Fruit fly (Drosophila melanogaster) whole organism, embryonic: ENCODE results near the gene CG6345.

ENCODE experiments used
- CG10431 ChIP-seq: fragments of 200-800 bp; sonication (Bioruptor generic); optimal IDR thresholded peaks from 3 replicates; lab custom pipeline; 2018; ENCODE audit warnings: missing biosample characterization, mild to moderate bottlenecking, missing genetic modification characterization
- CG11560 ChIP-seq: fragments of 200-800 bp; sonication (Bioruptor generic); IDR thresholded peaks from 3 replicates; pipeline ENCODE4 v1.3.6; 2022; ENCODE audit warnings: missing biosample characterization, missing genetic modification characterization
- CG13624 ChIP-seq: fragments of 200-800 bp; sonication (Bioruptor generic); optimal IDR thresholded peaks from 2 replicates; lab custom pipeline; 2016; ENCODE audit warnings: missing biosample characterization, missing genetic modification characterization
- CG18011 ChIP-seq: fragments of 200-800 bp; sonication (Bioruptor generic); optimal IDR thresholded peaks from 2 replicates; lab custom pipeline; 2017; ENCODE audit warnings: missing biosample characterization, missing genetic modification characterization, mild to moderate bottlenecking, moderate library complexity, missing genotype
- CG3065 ChIP-seq: fragments of 200-800 bp; sonication (Bioruptor generic); optimal IDR thresholded peaks from 2 replicates; lab custom pipeline; 2016; ENCODE audit warnings: missing biosample characterization, missing genetic modification characterization
- CG33557 ChIP-seq: fragments of 200-800 bp; sonication (Bioruptor generic); optimal IDR thresholded peaks from 2 replicates; lab custom pipeline; 2019; ENCODE audit warnings: missing biosample characterization, mild to moderate bottlenecking, missing genetic modification characterization, moderate library complexity
- CG34376 ChIP-seq: fragments of 200-800 bp; sonication (Bioruptor generic); optimal IDR thresholded peaks from 2 replicates; lab custom pipeline; 2018; ENCODE audit warnings: missing biosample characterization, mild to moderate bottlenecking, missing genetic modification characterization
- CG4404 ChIP-seq: fragments of 200-800 bp; sonication (Bioruptor generic); IDR thresholded peaks from 2 replicates; pipeline ENCODE4 v1.3.6; 2022; ENCODE audit warnings: missing biosample characterization, missing genetic modification characterization
- CG4854 ChIP-seq: fragments of 200-800 bp; sonication (Bioruptor generic); optimal IDR thresholded peaks from 2 replicates; lab custom pipeline; 2016; ENCODE audit warnings: missing biosample characterization, missing genetic modification characterization, inconsistent platforms
- CG5180 ChIP-seq: fragments of 200-800 bp; sonication (Bioruptor generic); optimal IDR thresholded peaks from 3 replicates; lab custom pipeline; 2017; ENCODE audit warnings: missing biosample characterization, missing genetic modification characterization, mild to moderate bottlenecking, moderate library complexity, missing genetic modification reagents
- CG7357 ChIP-seq: fragments of 200-800 bp; sonication (Bioruptor generic); IDR thresholded peaks from 3 replicates; pipeline ENCODE4 v1.3.6; 2022; ENCODE audit warnings: missing biosample characterization, missing genetic modification characterization
- CG8290 ChIP-seq, 3 experiments: fragments of 200-800 bp; sonication (Bioruptor generic); optimal IDR thresholded peaks; 2 replicates each; lab custom pipeline; 2016 to 2019; ENCODE audit warnings: missing biosample characterization in 3 of 3, missing genetic modification characterization in 3 of 3, mild to moderate bottlenecking in 2 of 3, moderate library complexity in 1 of 3
- CG8359 ChIP-seq: fragments of 200-800 bp; sonication (Bioruptor generic); optimal IDR thresholded peaks from 2 replicates; lab custom pipeline; 2017; ENCODE audit warnings: missing biosample characterization, mild to moderate bottlenecking, missing genetic modification characterization, borderline replicate concordance
- CG9609 ChIP-seq: fragments of 200-800 bp; sonication (Bioruptor generic); optimal IDR thresholded peaks from 3 replicates; lab custom pipeline; 2016; ENCODE audit warnings: missing biosample characterization, missing genetic modification characterization
- CkIIα-i1 ChIP-seq: fragments of 200-800 bp; sonication (Bioruptor generic); IDR thresholded peaks from 2 replicates; pipeline ENCODE4 v1.3.6; 2022; ENCODE audit warnings: missing biosample characterization, missing genetic modification characterization
- D ChIP-seq, 2 experiments: fragments of 200-800 bp in 1 of 2; fragments of >200 bp in 1 of 2; sonication (Bioruptor generic) in 1 of 2; optimal IDR thresholded peaks; 2 replicates in 1 of 2; 3 replicates in 1 of 2; lab custom pipeline; 2017; ENCODE audit warnings: mild to moderate bottlenecking in 1 of 2, missing biosample characterization in 1 of 2, missing genetic modification characterization in 1 of 2, missing genetic modification reagents in 1 of 2
- Dek ChIP-seq: fragments of 200-800 bp; sonication (Bioruptor generic); optimal IDR thresholded peaks from 3 replicates; lab custom pipeline; 2019; ENCODE audit warnings: missing biosample characterization, mild to moderate bottlenecking, missing genetic modification characterization, moderate library complexity
- Dp ChIP-seq: fragments of 200-800 bp; sonication (Bioruptor generic); optimal IDR thresholded peaks from 2 replicates; lab custom pipeline; 2018; ENCODE audit warnings: missing biosample characterization, mild to moderate bottlenecking, missing genetic modification characterization, moderate library complexity
- Dref ChIP-seq: fragments of 200-800 bp; sonication (Bioruptor generic); IDR thresholded peaks from 2 replicates; pipeline ENCODE4 v1.3.6; 2022; ENCODE audit warnings: missing biosample characterization, missing genetic modification characterization
- Fer1 ChIP-seq: fragments of 200-800 bp; sonication (Bioruptor generic); optimal IDR thresholded peaks from 2 replicates; lab custom pipeline; 2017; ENCODE audit warnings: missing biosample characterization, mild to moderate bottlenecking, missing genetic modification characterization
- Fer3 ChIP-seq: fragments of 200-800 bp; sonication (Bioruptor generic); optimal IDR thresholded peaks from 2 replicates; lab custom pipeline; 2018; ENCODE audit warnings: missing biosample characterization, mild to moderate bottlenecking, missing genetic modification characterization, moderate library complexity
- HLH3B ChIP-seq: fragments of 200-800 bp; sonication (Bioruptor generic); IDR thresholded peaks from 2 replicates; pipeline ENCODE4 v1.3.6; 2022; ENCODE audit warnings: missing biosample characterization, missing genetic modification characterization
- Hr39 ChIP-seq: fragments of >200 bp; optimal IDR thresholded peaks from 2 replicates; lab custom pipeline; 2017
- Lpt ChIP-seq: fragments of >200 bp; optimal IDR thresholded peaks from 2 replicates; lab custom pipeline; 2018; ENCODE audit warnings: missing biosample characterization, missing genetic modification characterization
- Mrtf ChIP-seq: fragments of 200-800 bp; sonication (Bioruptor generic); IDR thresholded peaks from 3 replicates; pipeline ENCODE4 v1.3.6; 2022; ENCODE audit warnings: missing biosample characterization, missing genetic modification characterization
- Nf-YA ChIP-seq: fragments of 200-800 bp; sonication (Bioruptor generic); IDR thresholded peaks from 2 replicates; pipeline ENCODE4 v1.3.6; 2022; ENCODE audit warnings: missing biosample characterization, missing genetic modification characterization
- Nf-YB ChIP-seq: fragments of 200-800 bp; sonication (Bioruptor generic); optimal IDR thresholded peaks from 3 replicates; lab custom pipeline; 2019; ENCODE audit warnings: missing biosample characterization, mild to moderate bottlenecking, missing genetic modification characterization, moderate library complexity
- Poxn ChIP-seq: fragments of 200-800 bp; sonication (Bioruptor generic); IDR thresholded peaks from 2 replicates; pipeline ENCODE4 v1.3.6; 2022; ENCODE audit warnings: missing biosample characterization, missing genetic modification characterization
- Scr ChIP-seq: fragments of 200-800 bp; sonication (Bioruptor generic); IDR thresholded peaks from 2 replicates; pipeline ENCODE4 v1.3.6; 2022; ENCODE audit warnings: missing biosample characterization, missing genetic modification characterization; ENCODE audit not compliant: partially characterized antibody
- Tbp ChIP-seq: fragments of >200 bp; optimal IDR thresholded peaks from 2 replicates; lab custom pipeline; 2018; ENCODE audit warnings: missing biosample characterization, missing genetic modification characterization
- abd-A ChIP-seq: fragments of 200-800 bp; sonication (Bioruptor generic); optimal IDR thresholded peaks from 3 replicates; lab custom pipeline; 2019; ENCODE audit warnings: missing biosample characterization, mild to moderate bottlenecking, missing genetic modification characterization, moderate library complexity
- al ChIP-seq: fragments of 200-800 bp; sonication (Bioruptor generic); IDR thresholded peaks from 2 replicates; pipeline ENCODE4 v1.3.6; 2022; ENCODE audit warnings: missing biosample characterization, missing genetic modification characterization
- ash1 ChIP-seq: fragments of 200-800 bp; sonication (Bioruptor generic); optimal IDR thresholded peaks from 2 replicates; lab custom pipeline; 2018; ENCODE audit warnings: missing biosample characterization, mild to moderate bottlenecking, missing genetic modification characterization
- bcd ChIP-seq: fragments of 200-800 bp; sonication (Bioruptor generic); optimal IDR thresholded peaks from 2 replicates; lab custom pipeline; 2017; ENCODE audit warnings: missing biosample characterization, mild to moderate bottlenecking, missing genetic modification characterization
- croc ChIP-seq: fragments of 200-800 bp; sonication (Bioruptor generic); conservative IDR thresholded peaks from 3 replicates; pipeline ENCODE4 v1.3.6; 2022; ENCODE audit warnings: missing biosample characterization, missing genetic modification characterization
- dmrt11E ChIP-seq: fragments of 200-800 bp; sonication (Bioruptor generic); optimal IDR thresholded peaks from 3 replicates; lab custom pipeline; 2018; ENCODE audit warnings: missing biosample characterization, mild to moderate bottlenecking, missing genetic modification characterization, moderate library complexity
- eve ChIP-seq, 2 experiments: fragments of >200 bp; optimal IDR thresholded peaks; 2 replicates each; lab custom pipeline; 2017; ENCODE audit warnings: missing biosample characterization in 2 of 2, missing genetic modification characterization in 2 of 2
- fd96Cb ChIP-seq: fragments of 200-800 bp; sonication (Bioruptor generic); optimal IDR thresholded peaks from 2 replicates; lab custom pipeline; 2018; ENCODE audit warnings: missing biosample characterization, mild to moderate bottlenecking, missing genetic modification characterization, moderate library complexity
- fu2 ChIP-seq: fragments of 200-800 bp; sonication (Bioruptor generic); optimal IDR thresholded peaks from 2 replicates; lab custom pipeline; 2016; ENCODE audit warnings: missing biosample characterization, missing genetic modification characterization
- gcm ChIP-seq: fragments of 200-800 bp; sonication (Bioruptor generic); optimal IDR thresholded peaks from 2 replicates; lab custom pipeline; 2019; ENCODE audit warnings: missing biosample characterization, mild to moderate bottlenecking, missing genetic modification characterization, moderate library complexity
- grn ChIP-seq: fragments of 200-800 bp; sonication (Bioruptor generic); optimal IDR thresholded peaks from 3 replicates; lab custom pipeline; 2017; ENCODE audit warnings: missing biosample characterization, missing genetic modification characterization
- her ChIP-seq: fragments of 200-800 bp; sonication (Bioruptor generic); optimal IDR thresholded peaks from 2 replicates; lab custom pipeline; 2016; ENCODE audit warnings: missing biosample characterization, missing genetic modification characterization
- jigr1 ChIP-seq: fragments of 200-800 bp; sonication (Bioruptor generic); IDR thresholded peaks from 3 replicates; pipeline ENCODE4 v1.3.6; 2022; ENCODE audit warnings: missing biosample characterization, missing genetic modification characterization
- nmo ChIP-seq: fragments of 200-800 bp; sonication (Bioruptor generic); optimal IDR thresholded peaks from 2 replicates; lab custom pipeline; 2018; ENCODE audit warnings: missing biosample characterization, mild to moderate bottlenecking, missing genetic modification characterization, moderate library complexity
- nom ChIP-seq: fragments of 200-800 bp; sonication (Bioruptor generic); optimal IDR thresholded peaks from 2 replicates; lab custom pipeline; 2017; ENCODE audit warnings: missing biosample characterization, missing genetic modification characterization, mild to moderate bottlenecking, moderate library complexity, missing genetic modification reagents
- otp ChIP-seq: fragments of 200-800 bp; sonication (Bioruptor generic); IDR thresholded peaks from 3 replicates; pipeline ENCODE4, ENCODE4 v1.3.6; 2022; ENCODE audit warnings: missing biosample characterization, missing genetic modification characterization
- p53 ChIP-seq: fragments of 200-800 bp; sonication (Bioruptor generic); optimal IDR thresholded peaks from 2 replicates; lab custom pipeline; 2016; ENCODE audit warnings: missing biosample characterization, missing genetic modification characterization
- pb ChIP-seq: fragments of 200-800 bp; sonication (Bioruptor generic); optimal IDR thresholded peaks from 3 replicates; lab custom pipeline; 2016; ENCODE audit warnings: missing biosample characterization, missing genetic modification characterization
- psq ChIP-seq: fragments of 200-800 bp; sonication (Bioruptor generic); optimal IDR thresholded peaks from 2 replicates; lab custom pipeline; 2017; ENCODE audit warnings: missing biosample characterization, missing genetic modification characterization
- z ChIP-seq: fragments of 200-800 bp; sonication (Bioruptor generic); IDR thresholded peaks from 3 replicates; pipeline ENCODE4 v1.3.6; 2022; ENCODE audit warnings: missing biosample characterization, missing genetic modification characterization

CG6345 gene

DNA sequence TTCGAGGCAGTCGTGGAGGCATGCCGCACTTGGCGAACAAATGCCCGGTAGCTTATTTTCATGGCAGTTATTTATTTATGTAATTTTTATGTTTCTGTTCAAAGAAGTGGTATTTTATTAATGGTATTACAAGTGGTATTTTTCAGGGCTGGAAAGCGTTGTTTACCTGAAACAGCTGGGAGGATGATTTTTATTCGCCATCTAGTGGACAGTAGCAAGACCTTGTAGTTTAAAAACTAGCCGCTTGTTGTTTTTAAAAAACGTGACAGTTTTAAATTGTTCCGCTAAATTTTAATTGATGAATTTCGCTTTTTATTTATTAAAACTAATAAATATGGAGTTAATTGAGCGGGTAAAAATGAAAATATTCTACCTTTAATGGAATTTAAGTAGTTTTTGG is at the start of gene CG6345 (continued):
- TF ChIP-seq psq (GFP tag; lab: Kevin White, UChicago) (peak; percentile 26), CG9609 (GFP tag; lab: Kevin White, UChicago) (peak; percentile 69), CG10431 (GFP tag; lab: Kevin White, UChicago) (peak; percentile 89), nmo (peak; percentile 77), CG7357 (peak; percentile 59; the same call in 2 of the 3 replicates), Scr (GFP tag; lab: Robert Waterston, UW) (0 out of 2 replicates have a peak, but pooled peaks have one; percentile 13), CG4404 (GFP tag; lab: Robert Waterston, UW) (no peak), Fer3 (tag; lab: Kevin White, UChicago) (peak; percentile 84), grn (GFP tag; lab: Kevin White, UChicago) (no peak), dmrt11E (tag; lab: Kevin White, UChicago) (peak; percentile 75), CG5180 (GFP tag; lab: Kevin White, UChicago) (peak; percentile 76), CG3065 (GFP tag; lab: Kevin White, UChicago) (peak; percentile 61), al (GFP tag; lab: Robert Waterston, UW) (no peak), otp (peak; percentile 80; the same call in 2 of the 3 replicates), Tbp (GFP tag; lab: Kevin White, UChicago) (no peak), Poxn (no peak), ash1 (GFP tag; lab: Kevin White, UChicago) (peak; percentile 46), CG13624 (GFP tag; lab: Kevin White, UChicago) (peak; percentile 80), Mrtf (GFP tag; lab: Robert Waterston, UW) (peak; percentile 74; the same call in 2 of the 3 replicates), Nf-YB (GFP tag; lab: Kevin White, UChicago) (peak; percentile 64), jigr1 (GFP tag; lab: Robert Waterston, UW) (no peak), CG33557 (GFP tag; lab: Kevin White, UChicago) (peak; percentile 78), croc (GFP tag; lab: Robert Waterston, UW) (peak; percentile 47; the same call in 2 of the 3 replicates), Fer1 (GFP tag; lab: Kevin White, UChicago) (peak; percentile 93), Hr39 (lab: Kevin White, UChicago) (no peak), D (optimal IDR thresholded peaks at IDR 0.05; lab: Kevin White, UChicago) (no peak), D (GFP tag; optimal IDR thresholded peaks at IDR 0.05; lab: Kevin White, UChicago) (peak; percentile 85), CG8359 (GFP tag; lab: Kevin White, UChicago) (peak; percentile 84), nom (GFP tag; lab: Kevin White, UChicago) (peak; percentile 53), CkIIα-i1 (GFP tag; lab: Robert Waterston, UW) (no peak), p53 (GFP tag; lab: Kevin White, UChicago) (peak; percentile 72), eve (GFP tag; optimal IDR thresholded peaks at IDR 0.05; lab: Kevin White, UChicago) (no peak), CG11560 (tag; lab: Robert Waterston, UW) (no peak), bcd (GFP tag; lab: Kevin White, UChicago) (peak; percentile 88), CG8290 (GFP tag; optimal IDR thresholded peaks at IDR 0.05; lab: Kevin White, UChicago) (peak; percentile 50), CG8290 (tag; optimal IDR thresholded peaks at IDR 0.05; lab: Kevin White, UChicago) (peak; percentile 44 to 82), fd96Cb (peak; percentile 76), fu2 (GFP tag; lab: Kevin White, UChicago) (peak; percentile 60), Dref (no peak), Dp (GFP tag; lab: Kevin White, UChicago) (peak; percentile 81), gcm (GFP tag; lab: Kevin White, UChicago) (peak; percentile 73), HLH3B (GFP tag; lab: Robert Waterston, UW) (peak; percentile 78), pb (GFP tag; lab: Kevin White, UChicago) (peak; percentile 76), Nf-YA (GFP tag; lab: Robert Waterston, UW) (peak; percentile 48; the same call in 1 of the 2 replicates), Dek (peak; percentile 68), CG34376 (GFP tag; lab: Kevin White, UChicago) (peak; percentile 86), abd-A (tag; lab: Kevin White, UChicago) (no peak), z (GFP tag; lab: Robert Waterston, UW) (no peak), her (GFP tag; lab: Kevin White, UChicago) (peak; percentile 78), Lpt (GFP tag; lab: Kevin White, UChicago) (peak; percentile 94), CG18011 (GFP tag; lab: Kevin White, UChicago) (peak; percentile 56), CG4854 (GFP tag; lab: Kevin White, UChicago) (peak; percentile 89)
